Worm (Caenorhabditis elegans) whole organism, L1 larva: ENCODE measurements around the gene T21D12.12.

ENCODE experiments used
- F16B12.6 ChIP-seq: fragments of 150-350 bp; optimal IDR thresholded peaks from 2 replicates; lab custom pipeline; 2014; ENCODE audit warnings: missing biosample characterization, missing genetic modification characterization
- aha-1 ChIP-seq: fragments of 150-350 bp; optimal IDR thresholded peaks from 2 replicates; lab custom pipeline; 2014; ENCODE audit warnings: missing biosample characterization, missing genetic modification characterization
- alr-1 ChIP-seq: fragments of 200-800 bp; sonication (Bioruptor generic); optimal IDR thresholded peaks from 2 replicates; lab custom pipeline; 2018; ENCODE audit warnings: borderline replicate concordance, mild to moderate bottlenecking, missing genetic modification characterization, missing compliant biosample characterization
- ama-1 ChIP-seq: fragments of 150-350 bp; optimal IDR thresholded peaks from 2 replicates; lab custom pipeline; 2014
- ceh-63 ChIP-seq: fragments of 200-800 bp; sonication (Bioruptor generic); optimal IDR thresholded peaks from 2 replicates; lab custom pipeline; 2018; ENCODE audit warnings: mild to moderate bottlenecking, missing genetic modification characterization, missing compliant biosample characterization
- ceh-88 ChIP-seq: fragments of 200-800 bp; sonication (Bioruptor generic); IDR thresholded peaks from 2 replicates; pipeline ENCODE4 v1.3.6; 2022; ENCODE audit warnings: missing genetic modification characterization, missing compliant biosample characterization
- ceh-90 ChIP-seq: sonication (generic microtip); optimal IDR thresholded peaks from 2 replicates; lab custom pipeline; 2016; ENCODE audit warnings: missing genetic modification characterization, missing compliant biosample characterization
- dsc-1 ChIP-seq: sonication (generic microtip); optimal IDR thresholded peaks from 2 replicates; lab custom pipeline; 2016; ENCODE audit warnings: mild to moderate bottlenecking, missing genetic modification characterization, missing compliant biosample characterization
- efl-3 ChIP-seq: fragments of 200-800 bp; sonication (Bioruptor generic); optimal IDR thresholded peaks from 2 replicates; lab custom pipeline; 2018; ENCODE audit warnings: mild to moderate bottlenecking, missing genetic modification characterization, missing compliant biosample characterization
- elt-2 ChIP-seq: sonication (generic microtip); optimal IDR thresholded peaks from 2 replicates; lab custom pipeline; 2016; ENCODE audit warnings: missing genetic modification characterization, mild to moderate bottlenecking, inconsistent platforms, missing compliant biosample characterization, missing genetic modification reagents
- elt-3 ChIP-seq, 6 experiments: fragments of 150-350 bp in 1 of 6; sonication (generic microtip); optimal IDR thresholded peaks; 2 replicates each; lab custom pipeline; 2017 to 2018; ENCODE audit warnings: missing biosample characterization in 6 of 6, missing genetic modification characterization in 6 of 6, inconsistent platforms in 1 of 6
- ets-5 ChIP-seq: fragments of 200-800 bp; sonication (Bioruptor generic); IDR thresholded peaks from 2 replicates; pipeline ENCODE4 v1.3.6; 2022; ENCODE audit warnings: missing genetic modification characterization, missing compliant biosample characterization
- fkh-4 ChIP-seq: sonication (generic microtip); optimal IDR thresholded peaks from 2 replicates; lab custom pipeline; 2016; ENCODE audit warnings: missing compliant biosample characterization, missing genetic modification characterization, borderline replicate concordance
- grh-1 ChIP-seq: fragments of 200-800 bp; sonication (Bioruptor generic); IDR thresholded peaks from 2 replicates; pipeline ENCODE4 v1.3.6; 2022; ENCODE audit warnings: missing genetic modification reagents, missing genetic modification characterization, missing compliant biosample characterization
- hlh-4 ChIP-seq: sonication (generic microtip); optimal IDR thresholded peaks from 2 replicates; lab custom pipeline; 2016; ENCODE audit warnings: mild to moderate bottlenecking, missing genetic modification characterization, missing compliant biosample characterization
- hpl-2 ChIP-seq: fragments of 150-350 bp; optimal IDR thresholded peaks from 2 replicates; lab custom pipeline; 2014; ENCODE audit warnings: missing biosample characterization, missing genetic modification reagents, missing genetic modification characterization
- jun-1 ChIP-seq: fragments of 150-350 bp; optimal IDR thresholded peaks from 2 replicates; lab custom pipeline; 2014; ENCODE audit warnings: missing biosample characterization, missing genetic modification reagents, missing genetic modification characterization
- lin-13 ChIP-seq: fragments of 150-350 bp; optimal IDR thresholded peaks from 2 replicates; lab custom pipeline; 2014; ENCODE audit warnings: missing biosample characterization, missing genetic modification reagents, missing genetic modification characterization
- lin-15B ChIP-seq: fragments of 150-350 bp; sonication (generic microtip); optimal IDR thresholded peaks from 3 replicates; lab custom pipeline; 2014; ENCODE audit warnings: missing biosample characterization, missing genetic modification characterization
- lin-39 ChIP-seq: fragments of 150-350 bp; optimal IDR thresholded peaks from 2 replicates; lab custom pipeline; 2014; ENCODE audit warnings: missing biosample characterization, missing genetic modification reagents, missing genetic modification characterization
- mab-9 ChIP-seq: fragments of 200-800 bp; sonication (Bioruptor generic); IDR thresholded peaks from 2 replicates; pipeline ENCODE4 v1.3.6; 2022; ENCODE audit warnings: missing genetic modification reagents, missing genetic modification characterization, missing compliant biosample characterization
- mep-1 ChIP-seq: fragments of 150-350 bp; optimal IDR thresholded peaks from 2 replicates; lab custom pipeline; 2014; ENCODE audit warnings: missing biosample characterization, missing genetic modification characterization
- nhr-11 ChIP-seq: fragments of 150-350 bp; optimal IDR thresholded peaks from 2 replicates; lab custom pipeline; 2014; ENCODE audit warnings: missing biosample characterization, missing genetic modification characterization
- nhr-12 ChIP-seq: sonication (generic microtip); optimal IDR thresholded peaks from 2 replicates; lab custom pipeline; 2017; ENCODE audit warnings: missing biosample characterization, missing genetic modification characterization
- nhr-19 ChIP-seq: fragments of 200-800 bp; sonication (Bioruptor generic); conservative IDR thresholded peaks from 2 replicates; pipeline ENCODE4 v1.3.6; 2022; ENCODE audit warnings: missing genetic modification characterization, missing compliant biosample characterization
- nhr-20 ChIP-seq: sonication (generic microtip); optimal IDR thresholded peaks from 2 replicates; lab custom pipeline; 2016; ENCODE audit warnings: mild to moderate bottlenecking, missing genetic modification characterization, missing compliant biosample characterization
- nhr-28 ChIP-seq: fragments of 150-350 bp; optimal IDR thresholded peaks from 2 replicates; lab custom pipeline; 2014; ENCODE audit warnings: missing biosample characterization, missing genetic modification characterization
- nhr-47 ChIP-seq: sonication (generic microtip); optimal IDR thresholded peaks from 2 replicates; lab custom pipeline; 2016; ENCODE audit warnings: mild to moderate bottlenecking, missing genetic modification characterization, moderate library complexity, missing compliant biosample characterization
- nhr-84 ChIP-seq: sonication (generic microtip); optimal IDR thresholded peaks from 2 replicates; lab custom pipeline; 2017; ENCODE audit warnings: missing biosample characterization, missing genetic modification characterization
- nhr-85 ChIP-seq: sonication (generic microtip); peaks from one replicate; lab custom pipeline; 2016; ENCODE audit warnings: missing genetic modification characterization, inconsistent platforms, missing compliant biosample characterization
- nhr-90 ChIP-seq: sonication (generic microtip); optimal IDR thresholded peaks from 2 replicates; lab custom pipeline; 2016; ENCODE audit warnings: mild to moderate bottlenecking, missing genetic modification characterization, missing compliant biosample characterization; ENCODE audit not compliant: poor library complexity
- pax-3 ChIP-seq: fragments of 200-800 bp; sonication (Bioruptor generic); optimal IDR thresholded peaks from 2 replicates; lab custom pipeline; 2018; ENCODE audit warnings: mild to moderate bottlenecking, missing genetic modification characterization, moderate library complexity, missing compliant biosample characterization
- pqm-1 ChIP-seq: sonication (generic microtip); optimal IDR thresholded peaks from 3 replicates; lab custom pipeline; 2017; ENCODE audit warnings: missing biosample characterization, missing genetic modification characterization
- rnt-1 ChIP-seq: sonication (generic microtip); optimal IDR thresholded peaks from 2 replicates; lab custom pipeline; 2016; ENCODE audit warnings: mild to moderate bottlenecking, missing genetic modification characterization, moderate library complexity, missing compliant biosample characterization
- skn-1 ChIP-seq: fragments of 150-350 bp; optimal IDR thresholded peaks from 2 replicates; lab custom pipeline; 2014; ENCODE audit warnings: missing biosample characterization, missing genetic modification characterization
- snu-23 ChIP-seq: sonication (generic microtip); optimal IDR thresholded peaks from 2 replicates; lab custom pipeline; 2016; ENCODE audit warnings: missing genetic modification characterization, missing compliant biosample characterization
- sox-4 ChIP-seq: sonication (generic microtip); optimal IDR thresholded peaks from 2 replicates; lab custom pipeline; 2016; ENCODE audit warnings: missing genetic modification characterization, missing compliant biosample characterization
- sptf-1 ChIP-seq: fragments of 150-350 bp; optimal IDR thresholded peaks from 2 replicates; lab custom pipeline; 2014; ENCODE audit warnings: missing biosample characterization, missing genetic modification characterization
- tbx-2 ChIP-seq: sonication (generic microtip); optimal IDR thresholded peaks from 2 replicates; lab custom pipeline; 2016; ENCODE audit warnings: missing genetic modification characterization, missing compliant biosample characterization
- tlp-1 ChIP-seq: fragments of 150-350 bp; optimal IDR thresholded peaks from 2 replicates; lab custom pipeline; 2014; ENCODE audit warnings: missing biosample characterization, missing genetic modification characterization
- unc-30 ChIP-seq: sonication (generic microtip); optimal IDR thresholded peaks from 2 replicates; lab custom pipeline; 2017; ENCODE audit warnings: missing biosample characterization, missing genetic modification characterization
- unc-62 ChIP-seq: fragments of 150-350 bp; optimal IDR thresholded peaks from 2 replicates; lab custom pipeline; 2014; ENCODE audit warnings: missing biosample characterization, missing genetic modification reagents, missing genetic modification characterization
- xbp-1 ChIP-seq: sonication (generic microtip); optimal IDR thresholded peaks from 2 replicates; lab custom pipeline; 2016; ENCODE audit warnings: missing genetic modification characterization, missing compliant biosample characterization
- zag-1 ChIP-seq: fragments of 150-350 bp; optimal IDR thresholded peaks from 2 replicates; lab custom pipeline; 2014; ENCODE audit warnings: missing biosample characterization, missing genetic modification characterization
- ztf-4 ChIP-seq: fragments of 150-350 bp; optimal IDR thresholded peaks from 2 replicates; lab custom pipeline; 2014; ENCODE audit warnings: missing biosample characterization, missing genetic modification characterization

T21D12.12 gene

ce11 chrIV:240257-240754 is 25.9 kb upstream of the T21D12.12 start, which contains the start of the genes fnta-1 and cogc-8 (continued):
- no peak for TF ChIP-seq elt-2 (tag; lab: Kevin White, UChicago)
- TF ChIP-seq lin-13 (GFP tag; lab: Kevin White, UChicago), result no peak
- TF ChIP-seq skn-1 (tag; lab: Kevin White, UChicago), result peak; percentile 10
- no peak for TF ChIP-seq nhr-28
- no peak for TF ChIP-seq nhr-19 (GFP tag; lab: Robert Waterston, UW)
- TF ChIP-seq hlh-4, result no peak
- TF ChIP-seq ceh-90, result no peak
- no peak for TF ChIP-seq tlp-1 (tag; lab: Kevin White, UChicago)
- TF ChIP-seq pax-3 (tag; lab: Kevin White, UChicago), result no peak
- no peak for TF ChIP-seq nhr-12 (tag; lab: Kevin White, UChicago)
- no peak for TF ChIP-seq ceh-88
- TF ChIP-seq ceh-63, result no peak
- TF ChIP-seq mab-9 (GFP tag; lab: Robert Waterston, UW), result no peak
- TF ChIP-seq zag-1, result no peak
- TF ChIP-seq hpl-2 (GFP tag; lab: Kevin White, UChicago), result no peak
- no peak for TF ChIP-seq jun-1 (tag; lab: Kevin White, UChicago)
- TF ChIP-seq unc-30, result no peak
- no peak for TF ChIP-seq unc-62 (GFP tag; lab: Kevin White, UChicago)
- no peak for TF ChIP-seq nhr-84 (tag; lab: Kevin White, UChicago)
- TF ChIP-seq sox-4 (tag; lab: Kevin White, UChicago), result no peak
- no peak for TF ChIP-seq ztf-4 (tag; lab: Kevin White, UChicago)
- no peak for TF ChIP-seq efl-3 (GFP tag; lab: Kevin White, UChicago)
- TF ChIP-seq rnt-1 (tag; lab: Kevin White, UChicago), result peak; percentile 50
- TF ChIP-seq pqm-1 (tag; lab: Kevin White, UChicago), result no peak
- no peak for TF ChIP-seq grh-1 (GFP tag; lab: Robert Waterston, UW)
- TF ChIP-seq nhr-11 (tag; lab: Kevin White, UChicago), result no peak
- no peak for TF ChIP-seq elt-3 (tag; optimal IDR thresholded peaks at IDR 0.05; lab: Kevin White, UChicago)
- no peak for TF ChIP-seq fkh-4 (tag; lab: Kevin White, UChicago)
- no peak for TF ChIP-seq alr-1 (tag; lab: Kevin White, UChicago)
- no peak for TF ChIP-seq ets-5 (GFP tag; lab: Robert Waterston, UW)
- TF ChIP-seq dsc-1 (tag; lab: Kevin White, UChicago), result peak; percentile 9
- no peak for TF ChIP-seq sptf-1 (tag; lab: Kevin White, UChicago)
- no peak for TF ChIP-seq ama-1 (lab: Kevin White, UChicago)
- TF ChIP-seq nhr-47 (tag; lab: Kevin White, UChicago), result peak; percentile 71
- TF ChIP-seq snu-23, result peak; percentile 67
- no peak for TF ChIP-seq xbp-1 (tag; lab: Kevin White, UChicago)
- peak; percentile 25 for TF ChIP-seq lin-15B
- TF ChIP-seq lin-39 (tag; lab: Kevin White, UChicago), result no peak
- peak; percentile 19 for TF ChIP-seq nhr-90 (tag; lab: Kevin White, UChicago)
- TF ChIP-seq F16B12.6 (tag; lab: Kevin White, UChicago), result peak; percentile 95
- peak; percentile 61 for TF ChIP-seq nhr-85 (tag; lab: Kevin White, UChicago)
- peak; percentile 36 for TF ChIP-seq nhr-20
- peak; percentile 44 for TF ChIP-seq tbx-2
- TF ChIP-seq mep-1 (tag; lab: Kevin White, UChicago), result peak; percentile 65
- no peak for TF ChIP-seq aha-1 (tag; lab: Kevin White, UChicago)

ce11 chrIV:244278-244677 is 22.0 kb upstream of the T21D12.12 start:
- no peak for TF ChIP-seq ceh-63
- TF ChIP-seq unc-62 (GFP tag; lab: Kevin White, UChicago), result no peak
- TF ChIP-seq nhr-85 (tag; lab: Kevin White, UChicago), result peak; percentile 58
- no peak for TF ChIP-seq ets-5 (GFP tag; lab: Robert Waterston, UW)
